Worm (Caenorhabditis elegans): ENCODE data around the gene F26F2.1.

DNA sequence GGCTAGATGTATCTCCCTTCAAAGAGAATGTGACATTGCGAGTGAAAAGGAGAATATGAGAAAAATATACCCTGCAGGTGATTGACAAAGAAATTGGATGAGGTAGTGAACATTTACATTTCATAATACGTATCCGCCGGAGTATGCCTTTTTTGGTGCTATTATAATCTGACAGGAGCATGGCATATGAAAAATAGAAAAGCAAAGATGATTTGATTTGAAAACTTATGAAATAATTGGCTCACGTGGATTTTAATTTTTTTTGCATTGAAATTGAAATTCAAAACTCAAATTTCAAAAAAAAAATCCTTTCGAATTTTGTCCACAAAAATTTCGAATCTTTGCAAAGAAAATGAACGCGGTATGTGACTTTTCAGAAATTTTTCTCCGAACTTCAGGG lies 41.3 kb upstream of the F26F2.1 start, which contains the start of gene ttr-11:
- TF ChIP-seq ztf-23 (GFP tag; IDR thresholded peaks at IDR 0.05) (no peak), tab-1 (GFP tag; IDR thresholded peaks at IDR 0.05) (no peak)
